Worm (Caenorhabditis elegans) whole organism, young adult: Measurements from ENCODE around the gene Y22D7AL.15.
A peak's percentile ranks its signal among the peaks of the same experiment; 100 is the strongest.

Experiments used
- B0261.1 ChIP-seq: sonication (generic microtip); optimal IDR thresholded peaks from 2 replicates; lab custom pipeline; 2016; ENCODE audit warnings: mild to moderate bottlenecking, missing genetic modification characterization, moderate library complexity, missing compliant biosample characterization
- B0336.3 ChIP-seq: fragments of 200-800 bp; sonication (Bioruptor generic); IDR thresholded peaks from 2 replicates; pipeline ENCODE4 v1.3.6; 2022; ENCODE audit warnings: missing genetic modification characterization, missing compliant biosample characterization
- C17E4.6 ChIP-seq: fragments of 200-800 bp; sonication (Bioruptor generic); IDR thresholded peaks from 2 replicates; pipeline ENCODE4 v1.3.6; 2022; ENCODE audit warnings: missing genetic modification reagents, missing genetic modification characterization, missing compliant biosample characterization
- D2030.7 ChIP-seq: fragments of 200-800 bp; sonication (Bioruptor generic); IDR thresholded peaks from 2 replicates; pipeline ENCODE4 v1.3.6; 2022; ENCODE audit warnings: missing genetic modification reagents, missing genetic modification characterization, missing compliant biosample characterization
- F23B12.7 ChIP-seq: sonication (generic microtip); optimal IDR thresholded peaks from 2 replicates; lab custom pipeline; 2017; ENCODE audit warnings: missing genetic modification characterization, mild to moderate bottlenecking, missing compliant biosample characterization, antibody characterized with exemption, moderate library complexity; ENCODE audit not compliant: insufficient read depth
- F55B11.4 ChIP-seq: sonication (generic microtip); optimal IDR thresholded peaks from 2 replicates; lab custom pipeline; 2016; ENCODE audit warnings: missing compliant biosample characterization, missing genetic modification characterization, borderline replicate concordance; ENCODE audit not compliant: insufficient read depth
- K11D2.4 ChIP-seq: fragments of 200-800 bp; sonication (Bioruptor generic); IDR thresholded peaks from 2 replicates; pipeline ENCODE4 v1.3.6; 2022; ENCODE audit warnings: missing genetic modification reagents, missing genetic modification characterization, missing compliant biosample characterization
- T07F8.4 ChIP-seq: sonication (generic microtip); optimal IDR thresholded peaks from 2 replicates; lab custom pipeline; 2016; ENCODE audit warnings: mild to moderate bottlenecking, missing genetic modification characterization, moderate library complexity, missing compliant biosample characterization
- T26A5.8 ChIP-seq: sonication (generic microtip); optimal IDR thresholded peaks from 2 replicates; lab custom pipeline; 2016; ENCODE audit warnings: missing genetic modification characterization, missing compliant biosample characterization
- Y53F4B.3 ChIP-seq: fragments of 200-800 bp; sonication (Bioruptor generic); IDR thresholded peaks from 2 replicates; pipeline ENCODE4 v1.3.6; 2022; ENCODE audit warnings: missing genetic modification reagents, missing genetic modification characterization, missing compliant biosample characterization
- Y53G8AR.9 ChIP-seq: fragments of 200-800 bp; sonication (Bioruptor generic); conservative IDR thresholded peaks from 2 replicates; pipeline ENCODE4 v1.3.6; 2022; ENCODE audit warnings: missing genetic modification reagents, missing genetic modification characterization, missing compliant biosample characterization
- Y67H2A.10 ChIP-seq: fragments of 200-800 bp; sonication (Bioruptor generic); conservative IDR thresholded peaks from 2 replicates; pipeline ENCODE4 v1.3.6; 2022; ENCODE audit warnings: missing genetic modification reagents, missing genetic modification characterization, missing compliant biosample characterization
- Y79H2A.3 ChIP-seq: fragments of 200-800 bp; sonication (Bioruptor generic); conservative IDR thresholded peaks from 2 replicates; pipeline ENCODE4 v1.3.6; 2022; ENCODE audit warnings: missing genetic modification reagents, missing genetic modification characterization, missing compliant biosample characterization
- Y95B8A.8 ChIP-seq: fragments of 200-800 bp; sonication (Bioruptor generic); IDR thresholded peaks from 2 replicates; pipeline ENCODE4 v1.3.6; 2022; ENCODE audit warnings: missing genetic modification reagents, missing genetic modification characterization, missing compliant biosample characterization
- akir-1 ChIP-seq: fragments of 200-800 bp; sonication (Bioruptor generic); optimal IDR thresholded peaks from 2 replicates; lab custom pipeline; 2018; ENCODE audit warnings: mild to moderate bottlenecking, missing genetic modification characterization, moderate library complexity, missing compliant biosample characterization
- aptf-3 ChIP-seq: fragments of 200-800 bp; sonication (Bioruptor generic); IDR thresholded peaks from 2 replicates; pipeline ENCODE4 v1.3.6; 2022; ENCODE audit warnings: missing genetic modification characterization, missing compliant biosample characterization
- bed-2 ChIP-seq: fragments of 200-800 bp; sonication (Bioruptor generic); IDR thresholded peaks from 2 replicates; pipeline ENCODE4 v1.3.6; 2022; ENCODE audit warnings: missing genetic modification reagents, missing genetic modification characterization, missing compliant biosample characterization
- cebp-1 ChIP-seq, 2 experiments: fragments of 200-800 bp in 1 of 2; sonication (Bioruptor generic) in 1 of 2; sonication (generic microtip) in 1 of 2; IDR thresholded peaks in 1 of 2; optimal IDR thresholded peaks in 1 of 2; 2 replicates each; pipeline versions ENCODE4 v1.3.6 to Lab custom; 2017 to 2022; ENCODE audit warnings: missing compliant biosample characterization in 2 of 2, missing genetic modification characterization in 2 of 2, mild to moderate bottlenecking in 1 of 2, missing genetic modification reagents in 1 of 2, moderate library complexity in 1 of 2
- ceh-27 ChIP-seq: fragments of 200-800 bp; sonication (Bioruptor generic); optimal IDR thresholded peaks from 2 replicates; lab custom pipeline; 2018; ENCODE audit warnings: mild to moderate bottlenecking, missing genetic modification characterization, moderate library complexity, missing compliant biosample characterization
- ceh-40 ChIP-seq: fragments of 200-800 bp; sonication (Bioruptor generic); IDR thresholded peaks from 2 replicates; pipeline ENCODE4 v1.3.6; 2022; ENCODE audit warnings: missing genetic modification characterization, missing compliant biosample characterization
- ceh-91 ChIP-seq: fragments of 200-800 bp; sonication (Bioruptor generic); IDR thresholded peaks from 2 replicates; pipeline ENCODE4 v1.3.6; 2022; ENCODE audit warnings: missing genetic modification reagents, missing genetic modification characterization, missing compliant biosample characterization
- egl-18 ChIP-seq: fragments of 200-800 bp; sonication (Bioruptor generic); IDR thresholded peaks from 2 replicates; pipeline ENCODE4 v1.3.6; 2022; ENCODE audit warnings: missing genetic modification reagents, missing genetic modification characterization, missing compliant biosample characterization
- ekl-4 ChIP-seq: fragments of 200-800 bp; sonication (Bioruptor generic); IDR thresholded peaks from 2 replicates; pipeline ENCODE4 v1.3.6; 2022; ENCODE audit warnings: missing genetic modification reagents, missing genetic modification characterization, missing compliant biosample characterization
- hrde-1 ChIP-seq: sonication (generic microtip); optimal IDR thresholded peaks from 2 replicates; lab custom pipeline; 2016; ENCODE audit warnings: missing genetic modification characterization, mild to moderate bottlenecking, missing compliant biosample characterization, moderate library complexity, missing genotype, missing genetic modification reagents, borderline replicate concordance
- lag-1 ChIP-seq: fragments of 200-800 bp; sonication (Bioruptor generic); IDR thresholded peaks from 2 replicates; pipeline ENCODE4 v1.3.6; 2022; ENCODE audit warnings: missing genetic modification reagents, missing genetic modification characterization, missing compliant biosample characterization
- let-526 ChIP-seq: fragments of 200-800 bp; sonication (Bioruptor generic); IDR thresholded peaks from 2 replicates; pipeline ENCODE4 v1.3.6; 2022; ENCODE audit warnings: missing genetic modification reagents, missing genetic modification characterization, missing compliant biosample characterization
- let-607 ChIP-seq, 2 experiments: fragments of 200-800 bp in 1 of 2; sonication (Bioruptor generic) in 1 of 2; sonication (generic microtip) in 1 of 2; optimal IDR thresholded peaks; 2 replicates each; lab custom pipeline; 2016 to 2018; ENCODE audit warnings: mild to moderate bottlenecking in 2 of 2, missing compliant biosample characterization in 2 of 2, missing genetic modification characterization in 2 of 2, moderate library complexity in 2 of 2, missing genotype in 1 of 2
- lin-40 ChIP-seq: sonication (generic microtip); optimal IDR thresholded peaks from 2 replicates; lab custom pipeline; 2016; ENCODE audit warnings: missing genetic modification characterization, mild to moderate bottlenecking, missing compliant biosample characterization, missing genotype, missing genetic modification reagents
- lir-1 ChIP-seq: fragments of 200-800 bp; sonication (Bioruptor generic); conservative IDR thresholded peaks from 2 replicates; pipeline ENCODE4 v1.3.6; 2022; ENCODE audit warnings: missing genetic modification reagents, missing genetic modification characterization, missing compliant biosample characterization
- lsy-27 ChIP-seq: sonication (generic microtip); optimal IDR thresholded peaks from 2 replicates; lab custom pipeline; 2017; ENCODE audit warnings: missing genetic modification characterization, mild to moderate bottlenecking, missing compliant biosample characterization, antibody characterized with exemption, missing genotype, borderline replicate concordance; ENCODE audit not compliant: insufficient read depth
- madf-6 ChIP-seq: fragments of 200-800 bp; sonication (Bioruptor generic); IDR thresholded peaks from 2 replicates; pipeline ENCODE4 v1.3.6; 2022; ENCODE audit warnings: missing genetic modification reagents, missing genetic modification characterization, missing compliant biosample characterization
- mel-28 ChIP-seq: sonication (generic microtip); optimal IDR thresholded peaks from 2 replicates; lab custom pipeline; 2016; ENCODE audit warnings: borderline replicate concordance, mild to moderate bottlenecking, missing genetic modification characterization, missing compliant biosample characterization
- nfya-2 ChIP-seq: fragments of 200-800 bp; sonication (Bioruptor generic); IDR thresholded peaks from 2 replicates; pipeline ENCODE4 v1.3.6; 2022; ENCODE audit warnings: missing genetic modification reagents, missing genetic modification characterization, missing compliant biosample characterization
- nhr-27 ChIP-seq: fragments of 200-800 bp; sonication (Bioruptor generic); optimal IDR thresholded peaks from 2 replicates; lab custom pipeline; 2018; ENCODE audit warnings: mild to moderate bottlenecking, missing genetic modification characterization, moderate library complexity, missing compliant biosample characterization
- pha-4 ChIP-seq: fragments of 150-350 bp; sonication (generic microtip); optimal IDR thresholded peaks from 2 replicates; lab custom pipeline; 2014; ENCODE audit warnings: missing biosample characterization, missing genetic modification reagents, missing genetic modification characterization
- sdz-38 ChIP-seq: sonication (generic microtip); optimal IDR thresholded peaks from 2 replicates; lab custom pipeline; 2016; ENCODE audit warnings: missing genotype, missing genetic modification characterization, missing compliant biosample characterization
- sea-2 ChIP-seq: fragments of 200-800 bp; sonication (Bioruptor generic); IDR thresholded peaks from 2 replicates; pipeline ENCODE4 v1.3.6; 2022; ENCODE audit warnings: missing genetic modification characterization, missing compliant biosample characterization
- tbp1 ChIP-seq: fragments of 200-800 bp; sonication (Bioruptor generic); optimal IDR thresholded peaks from 2 replicates; lab custom pipeline; 2018; ENCODE audit warnings: mild to moderate bottlenecking, missing genetic modification characterization, missing compliant biosample characterization
- tlf-1 ChIP-seq: fragments of 200-800 bp; sonication (Bioruptor generic); optimal IDR thresholded peaks from 2 replicates; lab custom pipeline; 2018; ENCODE audit warnings: mild to moderate bottlenecking, missing genetic modification characterization, missing compliant biosample characterization
- unc-62 ChIP-seq: fragments of 150-350 bp; optimal IDR thresholded peaks from 2 replicates; lab custom pipeline; 2014; ENCODE audit warnings: missing biosample characterization, missing genetic modification reagents, missing genetic modification characterization
- zfh-2 ChIP-seq: fragments of 200-800 bp; sonication (Bioruptor generic); conservative IDR thresholded peaks from 2 replicates; pipeline ENCODE4 v1.3.6; 2022; ENCODE audit warnings: missing genetic modification reagents, missing genetic modification characterization, missing compliant biosample characterization
- zim-3 ChIP-seq: sonication (generic microtip); optimal IDR thresholded peaks from 2 replicates; lab custom pipeline; 2017; ENCODE audit warnings: mild to moderate bottlenecking, missing genetic modification characterization, moderate library complexity, missing compliant biosample characterization
- ztf-22 ChIP-seq: fragments of 200-800 bp; sonication (Bioruptor generic); optimal IDR thresholded peaks from 2 replicates; lab custom pipeline; 2018; ENCODE audit warnings: mild to moderate bottlenecking, missing genetic modification characterization, moderate library complexity, missing compliant biosample characterization
- ztf-26 ChIP-seq: sonication (generic microtip); optimal IDR thresholded peaks from 2 replicates; lab custom pipeline; 2017; ENCODE audit warnings: missing genetic modification characterization, missing compliant biosample characterization
- ztf-28 ChIP-seq: fragments of 200-800 bp; sonication (Bioruptor generic); IDR thresholded peaks from 2 replicates; pipeline ENCODE4 v1.3.6; 2022; ENCODE audit warnings: missing genetic modification reagents, missing genetic modification characterization, missing compliant biosample characterization
- ztf-3 ChIP-seq: fragments of 200-800 bp; sonication (Bioruptor generic); optimal IDR thresholded peaks from 2 replicates; lab custom pipeline; 2018; ENCODE audit warnings: mild to moderate bottlenecking, missing genetic modification characterization, missing compliant biosample characterization

Gene Y22D7AL.15

ce11 chrIII:1618915-1619314, 40.7 kb downstream of the Y22D7AL.15 start, which contains the start of gene Y22D7AL.10 (continued):
- peak; percentile 90 for TF ChIP-seq nhr-27 (tag; lab: Kevin White, UChicago)
- peak; percentile 97 for TF ChIP-seq lir-1 (GFP tag; lab: Robert Waterston, UW)
- peak; percentile 100 for TF ChIP-seq B0336.3
- TF ChIP-seq unc-62 (GFP tag; lab: Kevin White, UChicago) = no peak
- TF ChIP-seq sdz-38 (tag; lab: Kevin White, UChicago) = no peak
- peak; percentile 91 for TF ChIP-seq F23B12.7 (tag; lab: Kevin White, UChicago)
- peak; percentile 90 for TF ChIP-seq egl-18 (GFP tag; lab: Robert Waterston, UW)
- peak; percentile 100 for TF ChIP-seq nfya-2 (GFP tag; lab: Robert Waterston, UW)
- peak; percentile 68; the same call in 1 of the 2 replicates for TF ChIP-seq sea-2 (GFP tag; lab: Robert Waterston, UW)
- TF ChIP-seq tlf-1 = peak; percentile 100
- peak; percentile 87 for TF ChIP-seq mel-28 (tag; lab: Kevin White, UChicago)
- TF ChIP-seq aptf-3 (GFP tag; lab: Robert Waterston, UW) = 0 out of 2 replicates have a peak, but pooled peaks have one; percentile 41
- peak; percentile 72 for TF ChIP-seq T07F8.4 (tag; lab: Kevin White, UChicago)
- TF ChIP-seq hrde-1 = peak; percentile 96
- peak; percentile 77 for TF ChIP-seq cebp-1 (GFP tag; IDR thresholded peaks at IDR 0.05; lab: Robert Waterston, UW)
- peak; percentile 96 for TF ChIP-seq cebp-1 (tag; optimal IDR thresholded peaks at IDR 0.05; lab: Kevin White, UChicago)
- peak; percentile 83 for TF ChIP-seq ztf-3 (GFP tag; lab: Kevin White, UChicago)
- peak; percentile 93 for TF ChIP-seq zim-3 (tag; lab: Kevin White, UChicago)
- peak; percentile 92 for TF ChIP-seq let-526 (GFP tag; lab: Robert Waterston, UW)
- TF ChIP-seq Y79H2A.3 (GFP tag; lab: Robert Waterston, UW) = peak; percentile 90
- peak; percentile 51 for TF ChIP-seq B0261.1
- peak; percentile 82 for TF ChIP-seq ztf-22 (GFP tag; lab: Kevin White, UChicago)
- peak; percentile 73 for TF ChIP-seq pha-4 (tag; lab: Kevin White, UChicago)
- peak; percentile 99 for TF ChIP-seq zfh-2 (GFP tag; lab: Robert Waterston, UW)
- peak; percentile 97 for TF ChIP-seq K11D2.4 (GFP tag; lab: Robert Waterston, UW)
- TF ChIP-seq lsy-27 (tag; lab: Kevin White, UChicago) = peak; percentile 48
- TF ChIP-seq ztf-26 (tag; lab: Kevin White, UChicago) = peak; percentile 96
- TF ChIP-seq madf-6 (GFP tag; lab: Robert Waterston, UW) = peak; percentile 97
- peak; percentile 99 for TF ChIP-seq lin-40 (tag; lab: Kevin White, UChicago)
- TF ChIP-seq ceh-40 (GFP tag; lab: Robert Waterston, UW) = 0 out of 2 replicates have a peak, but pooled peaks have one; percentile 44
- peak; percentile 83 to 92 for TF ChIP-seq let-607 (tag; optimal IDR thresholded peaks at IDR 0.05; lab: Kevin White, UChicago)
- TF ChIP-seq tbp1 (GFP tag; lab: Kevin White, UChicago) = peak; percentile 80
- no peak for TF ChIP-seq F55B11.4 (tag; lab: Kevin White, UChicago)
- 0 out of 2 replicates have a peak, but pooled peaks have one; percentile 56 for TF ChIP-seq lag-1 (GFP tag; lab: Robert Waterston, UW)
- TF ChIP-seq Y95B8A.8 (GFP tag; lab: Robert Waterston, UW) = peak; percentile 99
- TF ChIP-seq ekl-4 (GFP tag; lab: Robert Waterston, UW) = peak; percentile 99
- peak; percentile 96 for TF ChIP-seq ceh-91 (GFP tag; lab: Robert Waterston, UW)
- TF ChIP-seq Y67H2A.10 (GFP tag; lab: Robert Waterston, UW) = peak; percentile 94
- peak; percentile 98 for TF ChIP-seq ceh-27 (GFP tag; lab: Kevin White, UChicago)
- peak; percentile 73 for TF ChIP-seq T26A5.8 (tag; lab: Kevin White, UChicago)
- peak; percentile 99 for TF ChIP-seq D2030.7 (GFP tag; lab: Robert Waterston, UW)
- no peak for TF ChIP-seq akir-1 (GFP tag; lab: Kevin White, UChicago)
- TF ChIP-seq Y53G8AR.9 (GFP tag; lab: Robert Waterston, UW) = peak; percentile 98
- TF ChIP-seq C17E4.6 (GFP tag; lab: Robert Waterston, UW) = peak; percentile 97
- TF ChIP-seq ztf-28 (GFP tag; lab: Robert Waterston, UW) = peak; percentile 93
- TF ChIP-seq Y53F4B.3 = peak; percentile 85
- peak; percentile 95 for TF ChIP-seq bed-2
